Fruit fly (Drosophila melanogaster) S2 (cell line): Measurements from ENCODE around the gene brun.

Experiments used
- CG8478 ChIP-seq: fragments of >200 bp; optimal IDR thresholded peaks from 2 replicates; lab custom pipeline; 2018
- CTCF ChIP-seq, 2 experiments: fragments of >200 bp; optimal IDR thresholded peaks; 2 replicates each; lab custom pipeline; 2018

Gene brun

dm6 chr2L:20648612-20649011 is 7.4 kb downstream of the brun start, which contains the start of gene CG18810:
TSS of gene CG18810 (plus strand) at chr2L:20648912.
- TF ChIP-seq CG8478 (lab: Kevin White, UChicago) (no peak), CTCF (optimal IDR thresholded peaks at IDR 0.05; lab: Kevin White, UChicago) (no peak)

dm6 chr2L:20647240-20647908 is 8.6 kb downstream of the brun start:
- TF ChIP-seq CG8478 (lab: Kevin White, UChicago) (no peak), CTCF (optimal IDR thresholded peaks at IDR 0.05; lab: Kevin White, UChicago) (peak in 1 of 2 experiments; percentile 26)

DNA sequence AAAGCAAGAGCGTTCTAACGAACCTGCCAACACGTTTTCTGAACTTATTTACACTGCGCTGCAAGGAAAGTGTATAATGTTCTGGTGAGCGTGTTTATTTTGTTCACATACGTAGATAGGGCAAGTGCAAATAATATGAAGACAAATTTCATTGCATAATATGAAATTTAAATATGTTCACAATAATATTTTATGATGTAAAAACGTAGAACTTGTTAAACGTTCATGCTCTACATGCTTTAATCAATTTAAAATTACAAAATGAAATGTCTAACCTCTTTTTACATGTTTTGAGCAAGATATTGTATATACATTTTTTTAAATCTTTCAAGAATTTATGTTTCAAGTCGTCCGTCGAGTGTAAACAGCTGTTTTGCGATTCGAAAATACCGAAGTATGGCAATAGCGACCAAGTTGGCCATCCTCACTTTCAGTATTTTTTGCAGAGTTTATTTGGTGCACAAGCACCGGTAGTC is 10.5 kb downstream of the brun start, which contains the start of the genes phr6-4 and CG2608:
TSS of gene phr6-4 (minus strand) at position 398 of the 476 bp plus-strand sequence.
TSS of gene CG2608 (plus strand) at position 429 of the 476 bp plus-strand sequence.
- TF ChIP-seq CTCF (optimal IDR thresholded peaks at IDR 0.05; lab: Kevin White, UChicago) (no peak), CG8478 (lab: Kevin White, UChicago) (no peak)

- TF ChIP-seq CTCF (optimal IDR thresholded peaks at IDR 0.05; lab: Kevin White, UChicago) (no peak), CG8478 (lab: Kevin White, UChicago) (no peak)
These were observed 12.8 kb downstream of the brun start, which contains the start of gene CG17470 for dm6 chr2L:20643144-20643543. TSS of gene CG17470 (minus strand) at chr2L:20643244.

DNA sequence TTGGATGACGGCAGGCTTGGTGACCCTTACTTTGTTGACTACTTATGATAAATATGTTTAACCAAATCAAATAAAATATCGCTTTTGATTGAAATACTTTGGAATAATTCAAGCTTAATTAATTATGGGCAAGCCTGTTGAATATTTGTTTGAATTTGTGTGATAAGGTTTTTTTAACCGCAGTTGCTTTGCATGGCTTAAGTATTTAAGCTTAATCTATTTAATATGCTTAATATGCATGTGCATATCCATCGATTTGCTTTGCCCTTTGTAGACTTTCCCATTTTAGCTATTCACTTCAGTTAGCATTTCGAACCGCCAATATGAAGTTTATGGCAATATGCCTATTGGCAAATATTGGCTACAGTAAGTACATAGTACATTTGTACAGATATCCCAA is 15.4 kb downstream of the brun start, which contains the start of gene Sfp38D:
TSS of gene Sfp38D (plus strand) at position 301 of the 400 bp plus-strand sequence.
- TF ChIP-seq CTCF (optimal IDR thresholded peaks at IDR 0.05; lab: Kevin White, UChicago) (no peak), CG8478 (lab: Kevin White, UChicago) (no peak)

- TF ChIP-seq CTCF (optimal IDR thresholded peaks at IDR 0.05; lab: Kevin White, UChicago), result no peak
- TF ChIP-seq CG8478 (lab: Kevin White, UChicago), result no peak
These were observed 16.2 kb downstream of the brun start, which contains the start of gene CG31680 for dm6 chr2L:20639821-20640220. TSS of gene CG31680 (plus strand) at chr2L:20640121.

dm6 chr2L:20638413-20638812 is 17.6 kb downstream of the brun start:
- TF ChIP-seq CTCF (optimal IDR thresholded peaks at IDR 0.05; lab: Kevin White, UChicago), result no peak
- no peak for TF ChIP-seq CG8478 (lab: Kevin White, UChicago)

DNA sequence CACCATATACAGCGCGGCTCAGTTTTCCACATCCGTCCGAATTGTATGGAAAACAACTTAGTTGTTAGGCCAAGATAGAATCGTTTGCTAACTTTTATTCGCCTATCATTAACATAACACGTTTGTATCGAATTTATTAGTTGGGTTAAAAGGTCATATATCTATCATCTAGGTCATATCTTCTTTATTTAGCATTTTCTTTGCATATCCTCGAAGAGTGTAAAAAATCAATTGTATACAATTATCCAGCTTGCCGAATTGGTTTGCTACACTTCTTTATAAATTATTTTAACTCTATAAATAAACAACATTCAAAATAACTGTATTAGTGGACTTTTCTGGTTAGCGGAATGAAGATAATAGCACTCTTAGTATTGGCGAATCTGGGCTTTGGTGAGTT is 21.8 kb downstream of the brun start, which contains the start of gene CG17472:
TSS of gene CG17472 (plus strand) at position 301 of the 400 bp plus-strand sequence.
- no peak for TF ChIP-seq CG8478 (lab: Kevin White, UChicago)
- no peak for TF ChIP-seq CTCF (optimal IDR thresholded peaks at IDR 0.05; lab: Kevin White, UChicago)

dm6 chr2L:20614222-20614621 is 41.8 kb downstream of the brun start, which contains the start of gene CG15475:
TSS of gene CG15475 (plus strand) at chr2L:20614522.
- TF ChIP-seq CTCF (optimal IDR thresholded peaks at IDR 0.05; lab: Kevin White, UChicago), result no peak
- TF ChIP-seq CG8478 (lab: Kevin White, UChicago), result no peak

dm6 chr2L:20604096-20604495 is 51.9 kb downstream of the brun start, which contains the start of gene CG31677:
TSS of gene CG31677 (minus strand) at chr2L:20604196.
- TF ChIP-seq CTCF (optimal IDR thresholded peaks at IDR 0.05; lab: Kevin White, UChicago), result no peak
- TF ChIP-seq CG8478 (lab: Kevin White, UChicago), result no peak

dm6 chr2L:20601282-20601681 is 54.7 kb downstream of the brun start:
- TF ChIP-seq CG8478 (lab: Kevin White, UChicago) (no peak), CTCF (optimal IDR thresholded peaks at IDR 0.05; lab: Kevin White, UChicago) (no peak)
